Worm (Caenorhabditis elegans): ENCODE data around the gene F21A3.4.

Gene F21A3.4

ce11 chrV:15575305-15575704 lies 38.9 kb downstream of the F21A3.4 start, which contains the start of gene mdt-28:
TSS of gene mdt-28 (minus strand) at chrV:15575405.
- TF ChIP-seq ztf-23 (GFP tag; IDR thresholded peaks at IDR 0.05) (no peak), cog-1 (tag; optimal IDR thresholded peaks at IDR 0.05) (no peak)

- no peak for TF ChIP-seq flt-1 (GFP tag; IDR thresholded peaks at IDR 0.05)
- no peak for TF ChIP-seq cog-1 (tag; optimal IDR thresholded peaks at IDR 0.05)
- no peak for TF ChIP-seq med-1 (GFP tag; optimal IDR thresholded peaks at IDR 0.05; ENCODE audit: insufficient read depth)
- no peak for TF ChIP-seq ref-1 (GFP tag; conservative IDR thresholded peaks at IDR 0.05)
- no peak for TF ChIP-seq T22C8.4 (GFP tag; IDR thresholded peaks at IDR 0.05)
- TF ChIP-seq ztf-23 (GFP tag; IDR thresholded peaks at IDR 0.05) = no peak
- TF ChIP-seq klf-2 (GFP tag; conservative IDR thresholded peaks at IDR 0.05) = no peak
- TF ChIP-seq tab-1 (GFP tag; IDR thresholded peaks at IDR 0.05) = no peak
- no peak for TF ChIP-seq ztf-29 (GFP tag; IDR thresholded peaks at IDR 0.05)
Observed at ce11 chrV:15577395-15577896, 41.0 kb downstream of the F21A3.4 start, which contains the start of gene atx-3. TSS of gene atx-3 (minus strand) at chrV:15577445.

DNA sequence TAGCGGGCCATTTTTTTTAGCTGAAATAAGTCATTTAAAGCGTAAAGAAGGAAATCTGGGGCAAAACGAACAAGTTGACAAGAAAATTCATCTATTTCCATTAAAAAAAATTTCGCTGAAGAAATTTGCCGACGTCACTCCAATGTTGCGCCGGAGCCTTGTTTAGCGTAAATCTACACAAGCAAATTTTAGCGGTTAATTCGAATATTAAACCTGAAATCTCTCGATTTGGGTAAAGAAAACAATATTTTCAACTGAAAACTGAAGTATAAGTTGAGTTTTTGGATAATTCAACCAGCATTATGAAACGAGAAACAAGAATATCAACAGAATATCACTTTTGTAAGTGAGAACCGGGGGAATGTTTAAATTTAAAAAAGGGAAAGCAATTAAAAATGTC lies 42.0 kb downstream of the F21A3.4 start, which contains the start of gene F28F8.9:
F28F8.9 (minus strand) TSS at position 288 of the 400 bp plus-strand sequence.
- no peak for TF ChIP-seq ztf-23 (GFP tag; IDR thresholded peaks at IDR 0.05)
- TF ChIP-seq tab-1 (GFP tag; IDR thresholded peaks at IDR 0.05) = no peak
- TF ChIP-seq ref-1 (GFP tag; conservative IDR thresholded peaks at IDR 0.05) = no peak
- TF ChIP-seq ztf-29 (GFP tag; IDR thresholded peaks at IDR 0.05) = no peak
- no peak for TF ChIP-seq T22C8.4 (GFP tag; IDR thresholded peaks at IDR 0.05)
- TF ChIP-seq cog-1 (tag; optimal IDR thresholded peaks at IDR 0.05) = no peak
- no peak for TF ChIP-seq flt-1 (GFP tag; IDR thresholded peaks at IDR 0.05)
- no peak for TF ChIP-seq med-1 (GFP tag; optimal IDR thresholded peaks at IDR 0.05; ENCODE audit: insufficient read depth)
- TF ChIP-seq klf-2 (GFP tag; conservative IDR thresholded peaks at IDR 0.05) = no peak
